Worm (Caenorhabditis elegans): ENCODE data around the gene npr-27.

npr-27 gene

ce11 chrIV:7326613-7327149 is 21.3 kb downstream of the npr-27 start, which contains the start of gene ifo-1 (continued):
- TF ChIP-seq dsc-1 (tag; optimal IDR thresholded peaks at IDR 0.05), result no peak
- no peak for TF ChIP-seq ceh-90 (tag; optimal IDR thresholded peaks at IDR 0.05)
- no peak for TF ChIP-seq egl-13 (tag; optimal IDR thresholded peaks at IDR 0.05)
- no peak for TF ChIP-seq isw-1 (GFP tag; IDR thresholded peaks at IDR 0.05)
- TF ChIP-seq nhr-77 (tag; optimal IDR thresholded peaks at IDR 0.05), result no peak
- no peak for TF ChIP-seq hlh-4 (tag; optimal IDR thresholded peaks at IDR 0.05)
- TF ChIP-seq efl-1 (optimal IDR thresholded peaks at IDR 0.05), result no peak
- no peak for TF ChIP-seq efl-1 (GFP tag; optimal IDR thresholded peaks at IDR 0.05 in 1 of 2)
- TF ChIP-seq sox-4 (tag; optimal IDR thresholded peaks at IDR 0.05), result no peak
- TF ChIP-seq Y116A8C.19 (tag; optimal IDR thresholded peaks at IDR 0.05; ENCODE audit: borderline replicate concordance), result no peak
- TF ChIP-seq ets-5 (GFP tag; IDR thresholded peaks at IDR 0.05), result no peak
- no peak for TF ChIP-seq blmp-1 (tag; optimal IDR thresholded peaks at IDR 0.05)
- TF ChIP-seq nhr-19 (GFP tag; conservative IDR thresholded peaks at IDR 0.05), result no peak
- no peak for TF ChIP-seq lir-3 (tag; optimal IDR thresholded peaks at IDR 0.05; ENCODE audit: poor library complexity)
- peak; percentile 70 for TF ChIP-seq pqm-1 (tag; optimal IDR thresholded peaks at IDR 0.05)
- no peak for TF ChIP-seq hlh-17 (GFP tag; optimal IDR thresholded peaks at IDR 0.05; ENCODE audit: borderline replicate concordance)
- TF ChIP-seq nhr-85 (tag), result no peak
- TF ChIP-seq mab-9 (GFP tag; IDR thresholded peaks at IDR 0.05), result no peak
- TF ChIP-seq fos-1 (tag; optimal IDR thresholded peaks at IDR 0.05), result no peak
- peak; percentile 10 for TF ChIP-seq nhr-90 (tag; optimal IDR thresholded peaks at IDR 0.05; ENCODE audit: poor library complexity)

ce11 chrIV:7328918-7329317 is 23.5 kb downstream of the npr-27 start, which contains the start of gene sqst-2:
sqst-2 (minus strand) TSS chrIV:7328975.
- TF ChIP-seq Y116A8C.19 (tag; optimal IDR thresholded peaks at IDR 0.05; ENCODE audit: borderline replicate concordance) (no peak), ceh-88 (GFP tag; IDR thresholded peaks at IDR 0.05) (no peak), zag-1 (tag; optimal IDR thresholded peaks at IDR 0.05) (no peak), mab-9 (GFP tag; IDR thresholded peaks at IDR 0.05) (no peak), nhr-47 (tag; optimal IDR thresholded peaks at IDR 0.05) (no peak), tbx-2 (tag; optimal IDR thresholded peaks at IDR 0.05) (no peak), nhr-237 (tag; optimal IDR thresholded peaks at IDR 0.05) (no peak), pag-3 (tag; optimal IDR thresholded peaks at IDR 0.05; ENCODE audit: borderline replicate concordance, insufficient read depth) (no peak), F16B12.6 (tag; optimal IDR thresholded peaks at IDR 0.05) (no peak), elt-2 (tag; optimal IDR thresholded peaks at IDR 0.05) (no peak), nhr-71 (tag; optimal IDR thresholded peaks at IDR 0.05) (no peak)

- TF ChIP-seq hpl-2 (GFP tag; optimal IDR thresholded peaks at IDR 0.05), result no peak
These were observed 27.3 kb downstream of the npr-27 start, which contains the start of gene ocr-4 for ce11 chrIV:7332695-7333094. ocr-4 (minus strand) TSS chrIV:7332795.

ce11 chrIV:7338042-7338441 is 32.6 kb downstream of the npr-27 start:
- TF ChIP-seq C16A3.4 (tag; optimal IDR thresholded peaks at IDR 0.05) (no peak), ces-1 (GFP tag; optimal IDR thresholded peaks at IDR 0.05) (no peak), unc-30 (tag; optimal IDR thresholded peaks at IDR 0.05) (no peak), rnt-1 (tag; optimal IDR thresholded peaks at IDR 0.05) (no peak), ceh-82 (tag; optimal IDR thresholded peaks at IDR 0.05) (no peak), aly-2 (tag; optimal IDR thresholded peaks at IDR 0.05) (no peak)

ce11 chrIV:7339095-7339494 is 33.7 kb downstream of the npr-27 start:
- TF ChIP-seq fos-1 (tag; optimal IDR thresholded peaks at IDR 0.05) (no peak), swsn-7 (tag; optimal IDR thresholded peaks at IDR 0.05) (no peak), snu-23 (GFP tag; optimal IDR thresholded peaks at IDR 0.05) (no peak), nhr-85 (tag) (no peak), blmp-1 (tag; optimal IDR thresholded peaks at IDR 0.05) (no peak), efl-3 (GFP tag; optimal IDR thresholded peaks at IDR 0.05) (no peak), tlp-1 (tag; optimal IDR thresholded peaks at IDR 0.05) (no peak), ceh-90 (tag; optimal IDR thresholded peaks at IDR 0.05) (no peak), unc-62 (GFP tag; optimal IDR thresholded peaks at IDR 0.05) (no peak), nhr-84 (tag; optimal IDR thresholded peaks at IDR 0.05) (no peak), nhr-19 (GFP tag; conservative IDR thresholded peaks at IDR 0.05) (no peak), irx-1 (tag; optimal IDR thresholded peaks at IDR 0.05) (no peak), aha-1 (tag; optimal IDR thresholded peaks at IDR 0.05) (no peak), C04F5.9 (tag; optimal IDR thresholded peaks at IDR 0.05) (no peak), hpl-2 (GFP tag; optimal IDR thresholded peaks at IDR 0.05) (no peak), sup-37 (GFP tag; optimal IDR thresholded peaks at IDR 0.05) (no peak), aly-2 (tag; optimal IDR thresholded peaks at IDR 0.05) (no peak), hlh-17 (GFP tag; optimal IDR thresholded peaks at IDR 0.05; ENCODE audit: borderline replicate concordance) (no peak), ceh-88 (GFP tag; IDR thresholded peaks at IDR 0.05) (no peak)
